Fruit fly (Drosophila melanogaster) whole organism, embryonic: ENCODE measurements around the gene LysRS.

Experiments
- BEAF-32 ChIP-seq: fragments of 200-800 bp; sonication (Bioruptor generic); optimal IDR thresholded peaks from 3 replicates; lab custom pipeline; 2017; ENCODE audit warnings: missing biosample characterization, missing genetic modification characterization, mild to moderate bottlenecking, moderate library complexity, missing genetic modification reagents
- Bgb ChIP-seq: fragments of 200-800 bp; sonication (Bioruptor generic); IDR thresholded peaks from 2 replicates; pipeline ENCODE4 v1.3.6; 2022; ENCODE audit warnings: missing biosample characterization, missing genetic modification characterization; ENCODE audit not compliant: partially characterized antibody
- C15 ChIP-seq: fragments of 200-800 bp; sonication (Bioruptor generic); IDR thresholded peaks from 3 replicates; pipeline ENCODE4 v1.3.6; 2022; ENCODE audit warnings: missing biosample characterization, missing genetic modification characterization
- CG10979 ChIP-seq: fragments of 200-800 bp; sonication (Bioruptor generic); optimal IDR thresholded peaks from 2 replicates; lab custom pipeline; 2018; ENCODE audit warnings: missing biosample characterization, mild to moderate bottlenecking, missing genetic modification characterization, moderate library complexity
- CG12155 ChIP-seq: fragments of 200-800 bp; sonication (Bioruptor generic); optimal IDR thresholded peaks from 3 replicates; lab custom pipeline; 2016; ENCODE audit warnings: missing biosample characterization, missing genetic modification characterization
- CG12659 ChIP-seq: fragments of 200-800 bp; sonication (Bioruptor generic); optimal IDR thresholded peaks from 3 replicates; lab custom pipeline; 2017; ENCODE audit warnings: mild to moderate bottlenecking, missing biosample characterization, missing genetic modification reagents, missing genetic modification characterization
- CG13624 ChIP-seq: fragments of 200-800 bp; sonication (Bioruptor generic); optimal IDR thresholded peaks from 2 replicates; lab custom pipeline; 2016; ENCODE audit warnings: missing biosample characterization, missing genetic modification characterization
- CG14050 ChIP-seq: fragments of 200-800 bp; sonication (Bioruptor generic); IDR thresholded peaks from 3 replicates; pipeline ENCODE4 v1.3.6; 2022; ENCODE audit warnings: missing biosample characterization, missing genetic modification characterization
- CG14860 ChIP-seq: fragments of 200-800 bp; sonication (Bioruptor generic); IDR thresholded peaks from 3 replicates; pipeline ENCODE4 v1.3.6; 2022; ENCODE audit warnings: missing biosample characterization, missing genetic modification characterization; ENCODE audit not compliant: partially characterized antibody
- CG15073 ChIP-seq: fragments of 200-800 bp; sonication (Bioruptor generic); optimal IDR thresholded peaks from 2 replicates; lab custom pipeline; 2016; ENCODE audit warnings: missing biosample characterization, missing genetic modification characterization
- CG16813 ChIP-seq: fragments of 200-800 bp; sonication (Bioruptor generic); IDR thresholded peaks from 3 replicates; pipeline ENCODE4 v1.3.6; 2022; ENCODE audit warnings: missing biosample characterization, missing genetic modification characterization; ENCODE audit not compliant: partially characterized antibody
- CG42726 ChIP-seq: fragments of 200-800 bp; sonication (Bioruptor generic); IDR thresholded peaks from 2 replicates; pipeline ENCODE4 v1.3.6; 2022; ENCODE audit warnings: missing biosample characterization, missing genetic modification characterization; ENCODE audit not compliant: partially characterized antibody
- CG6791 ChIP-seq: fragments of 200-800 bp; sonication (Bioruptor generic); IDR thresholded peaks from 3 replicates; pipeline ENCODE4 v1.3.6; 2022; ENCODE audit warnings: missing biosample characterization, missing genetic modification characterization; ENCODE audit not compliant: partially characterized antibody
- CG7963 ChIP-seq: fragments of 200-800 bp; sonication (Bioruptor generic); IDR thresholded peaks from 3 replicates; pipeline ENCODE4 v1.3.6; 2022; ENCODE audit warnings: missing biosample characterization, missing genetic modification characterization; ENCODE audit not compliant: partially characterized antibody
- CG8478 ChIP-seq: fragments of >200 bp; optimal IDR thresholded peaks from 2 replicates; lab custom pipeline; 2018
- E2f2 ChIP-seq: fragments of 200-800 bp; sonication (Bioruptor generic); IDR thresholded peaks from 2 replicates; pipeline ENCODE4 v1.3.6; 2022; ENCODE audit warnings: missing biosample characterization, missing genetic modification characterization
- HHEX ChIP-seq: fragments of 200-800 bp; sonication (Bioruptor generic); optimal IDR thresholded peaks from 3 replicates; lab custom pipeline; 2017; ENCODE audit warnings: missing biosample characterization, mild to moderate bottlenecking, missing genetic modification characterization, missing genetic modification reagents
- HLH4C ChIP-seq: fragments of 200-800 bp; sonication (Bioruptor generic); IDR thresholded peaks from 3 replicates; pipeline ENCODE4 v1.3.6; 2022; ENCODE audit warnings: missing biosample characterization, missing genetic modification characterization; ENCODE audit not compliant: partially characterized antibody
- HLHmδ ChIP-seq: fragments of 200-800 bp; sonication (Bioruptor generic); optimal IDR thresholded peaks from 2 replicates; lab custom pipeline; 2018; ENCODE audit warnings: missing biosample characterization, mild to moderate bottlenecking, missing genetic modification characterization, moderate library complexity
- Hsf ChIP-seq: fragments of 200-800 bp; sonication (Bioruptor generic); optimal IDR thresholded peaks from 3 replicates; lab custom pipeline; 2016; ENCODE audit warnings: missing biosample characterization, missing genetic modification characterization
- MESR4 ChIP-seq: fragments of 200-800 bp; sonication (Bioruptor generic); optimal IDR thresholded peaks from 2 replicates; lab custom pipeline; 2018; ENCODE audit warnings: missing biosample characterization, mild to moderate bottlenecking, missing genetic modification characterization, moderate library complexity
- Opbp ChIP-seq: fragments of 200-800 bp; sonication (Bioruptor generic); IDR thresholded peaks from 3 replicates; pipeline ENCODE4 v1.3.6; 2022; ENCODE audit warnings: missing biosample characterization, missing genetic modification characterization; ENCODE audit not compliant: partially characterized antibody
- Trl ChIP-seq, 3 experiments: fragments of >200 bp in 2 of 3; fragments of 200-800 bp in 1 of 3; sonication (Bioruptor generic) in 1 of 3; optimal IDR thresholded peaks; 2 replicates in 1 of 3; 3 replicates in 2 of 3; lab custom pipeline; 2016 to 2017; ENCODE audit warnings: missing biosample characterization in 1 of 3, missing genetic modification characterization in 1 of 3
- Vsx1 ChIP-seq: fragments of 200-800 bp; sonication (Bioruptor generic); optimal IDR thresholded peaks from 2 replicates; lab custom pipeline; 2017; ENCODE audit warnings: missing biosample characterization, mild to moderate bottlenecking, missing genetic modification characterization, missing genetic modification reagents
- ab ChIP-seq: fragments of 200-800 bp; sonication (Bioruptor generic); optimal IDR thresholded peaks from 2 replicates; lab custom pipeline; 2016; ENCODE audit warnings: missing biosample characterization, missing genetic modification characterization
- bab2 ChIP-seq: fragments of 200-800 bp; sonication (Bioruptor generic); optimal IDR thresholded peaks from 2 replicates; lab custom pipeline; 2016; ENCODE audit warnings: missing biosample characterization, missing genetic modification characterization
- bigmax ChIP-seq: fragments of 200-800 bp; sonication (Bioruptor generic); optimal IDR thresholded peaks from 2 replicates; lab custom pipeline; 2018; ENCODE audit warnings: missing biosample characterization, mild to moderate bottlenecking, missing genetic modification characterization
- chif ChIP-seq, 2 experiments: fragments of 200-800 bp; sonication (Bioruptor generic); optimal IDR thresholded peaks; 3 replicates each; lab custom pipeline; 2016; ENCODE audit warnings: missing biosample characterization in 2 of 2, missing genetic modification characterization in 2 of 2
- cwo ChIP-seq: fragments of 200-800 bp; sonication (Bioruptor generic); optimal IDR thresholded peaks from 3 replicates; lab custom pipeline; 2017; ENCODE audit warnings: missing biosample characterization, missing genetic modification characterization, mild to moderate bottlenecking, moderate library complexity, missing genetic modification reagents
- disco-r ChIP-seq: fragments of 200-800 bp; sonication (Bioruptor generic); optimal IDR thresholded peaks from 2 replicates; lab custom pipeline; 2016; ENCODE audit warnings: missing biosample characterization, missing genetic modification characterization
- gcm2 ChIP-seq: fragments of 200-800 bp; sonication (Bioruptor generic); optimal IDR thresholded peaks from 2 replicates; lab custom pipeline; 2016; ENCODE audit warnings: missing biosample characterization, missing genetic modification characterization
- gem ChIP-seq: fragments of 200-800 bp; sonication (Bioruptor generic); optimal IDR thresholded peaks from 2 replicates; lab custom pipeline; 2019; ENCODE audit warnings: missing biosample characterization, mild to moderate bottlenecking, missing genetic modification characterization, moderate library complexity
- gt ChIP-seq: fragments of 200-800 bp; sonication (Bioruptor generic); IDR thresholded peaks from 2 replicates; pipeline ENCODE4 v1.3.6; 2022; ENCODE audit warnings: missing biosample characterization, missing genetic modification characterization
- hb ChIP-seq: fragments of 200-800 bp; sonication (Bioruptor generic); IDR thresholded peaks from 3 replicates; pipeline ENCODE4 v1.3.6; 2022; ENCODE audit warnings: missing biosample characterization, missing genetic modification characterization; ENCODE audit not compliant: partially characterized antibody
- hbn ChIP-seq: fragments of 200-800 bp; sonication (Bioruptor generic); IDR thresholded peaks from 2 replicates; pipeline ENCODE4 v1.3.6; 2022; ENCODE audit warnings: missing biosample characterization, missing genetic modification characterization; ENCODE audit not compliant: partially characterized antibody
- lilli ChIP-seq: fragments of 200-800 bp; sonication (Bioruptor generic); optimal IDR thresholded peaks from 3 replicates; lab custom pipeline; 2016; ENCODE audit warnings: missing biosample characterization, missing genetic modification characterization
- nerfin-2 ChIP-seq: fragments of 200-800 bp; sonication (Bioruptor generic); IDR thresholded peaks from 2 replicates; pipeline ENCODE4 v1.3.6; 2022; ENCODE audit warnings: missing biosample characterization, missing genetic modification characterization; ENCODE audit not compliant: partially characterized antibody
- org-1 ChIP-seq: fragments of 200-800 bp; sonication (Bioruptor generic); optimal IDR thresholded peaks from 2 replicates; lab custom pipeline; 2017; ENCODE audit warnings: missing biosample characterization, missing genetic modification characterization
- pita ChIP-seq: fragments of 200-800 bp; sonication (Bioruptor generic); optimal IDR thresholded peaks from 2 replicates; lab custom pipeline; 2017; ENCODE audit warnings: missing biosample characterization, mild to moderate bottlenecking, missing genetic modification characterization
- psq ChIP-seq: fragments of 200-800 bp; sonication (Bioruptor generic); optimal IDR thresholded peaks from 2 replicates; lab custom pipeline; 2017; ENCODE audit warnings: missing biosample characterization, missing genetic modification characterization
- slbo ChIP-seq: fragments of 200-800 bp; sonication (Bioruptor generic); IDR thresholded peaks from 2 replicates; pipeline ENCODE4 v1.3.6; 2022; ENCODE audit warnings: missing biosample characterization, missing genetic modification characterization
- sna ChIP-seq: fragments of 200-800 bp; sonication (Bioruptor generic); IDR thresholded peaks from 2 replicates; pipeline ENCODE4 v1.3.6; 2022; ENCODE audit warnings: missing biosample characterization, missing genetic modification characterization; ENCODE audit not compliant: partially characterized antibody
- so ChIP-seq: fragments of 200-800 bp; sonication (Bioruptor generic); IDR thresholded peaks from 3 replicates; pipeline ENCODE4 v1.3.6; 2022; ENCODE audit warnings: missing biosample characterization, missing genetic modification characterization
- ssp ChIP-seq: fragments of 200-800 bp; sonication (Bioruptor generic); IDR thresholded peaks from 2 replicates; pipeline ENCODE4 v1.3.6; 2022; ENCODE audit warnings: missing biosample characterization, missing genetic modification characterization
- stwl ChIP-seq: fragments of 200-800 bp; sonication (Bioruptor generic); optimal IDR thresholded peaks from 3 replicates; lab custom pipeline; 2018; ENCODE audit warnings: missing biosample characterization, mild to moderate bottlenecking, missing genetic modification characterization, moderate library complexity
- unc-4 ChIP-seq: fragments of 200-800 bp; sonication (Bioruptor generic); IDR thresholded peaks from 2 replicates; pipeline ENCODE4 v1.3.6; 2022; ENCODE audit warnings: missing biosample characterization, missing genetic modification characterization; ENCODE audit not compliant: partially characterized antibody
- vnd ChIP-seq: fragments of 200-800 bp; sonication (Bioruptor generic); IDR thresholded peaks from 3 replicates; pipeline ENCODE4 v1.3.6; 2022; ENCODE audit warnings: missing biosample characterization, missing genetic modification characterization; ENCODE audit not compliant: partially characterized antibody
- zen2 ChIP-seq: fragments of 200-800 bp; sonication (Bioruptor generic); IDR thresholded peaks from 3 replicates; pipeline ENCODE4 v1.3.6; 2022; ENCODE audit warnings: missing biosample characterization, missing genetic modification characterization; ENCODE audit not compliant: partially characterized antibody

The LysRS gene

DNA sequence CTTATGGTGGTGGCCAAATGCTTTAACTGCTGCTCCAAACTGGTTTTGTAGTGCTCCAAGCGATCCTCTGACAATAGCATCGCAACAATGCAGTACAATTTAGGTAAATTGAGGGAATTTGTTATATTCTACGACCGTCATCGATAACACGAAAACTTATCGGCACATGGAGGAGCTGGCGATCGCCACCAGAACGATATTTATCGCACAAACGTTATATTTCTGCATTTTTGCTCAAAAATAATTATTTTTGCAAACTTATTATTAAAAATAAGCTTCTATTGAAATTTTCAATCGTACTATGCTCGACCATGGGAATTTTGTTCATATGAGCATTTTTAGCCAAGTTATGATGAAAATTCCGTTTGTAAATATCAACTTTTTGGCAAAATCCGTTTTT is 52.3 kb downstream of the LysRS start, which contains the start of gene CG15317 (continued):
- no peak for TF ChIP-seq bigmax
- TF ChIP-seq disco-r (GFP tag; lab: Kevin White, UChicago) = no peak
- TF ChIP-seq vnd = peak; percentile 67
- no peak for TF ChIP-seq CG8478 (lab: Kevin White, UChicago)
- TF ChIP-seq HLH4C (GFP tag; lab: Robert Waterston, UW) = peak; percentile 82
- peak; percentile 40 for TF ChIP-seq MESR4 (GFP tag; lab: Kevin White, UChicago)
- TF ChIP-seq ssp (GFP tag; lab: Robert Waterston, UW) = no peak
- peak; percentile 78 for TF ChIP-seq CG16813 (GFP tag; lab: Robert Waterston, UW)
- TF ChIP-seq ab (GFP tag; lab: Kevin White, UChicago) = no peak
- TF ChIP-seq pita (GFP tag; lab: Kevin White, UChicago) = no peak
- no peak for TF ChIP-seq CG13624 (GFP tag; lab: Kevin White, UChicago)
- peak; percentile 80 for TF ChIP-seq Bgb (GFP tag; lab: Robert Waterston, UW)
- TF ChIP-seq CG14050 (GFP tag; lab: Robert Waterston, UW) = no peak
- no peak for TF ChIP-seq lilli (GFP tag; lab: Kevin White, UChicago)
- TF ChIP-seq CG12155 (GFP tag; lab: Kevin White, UChicago) = no peak
- no peak for TF ChIP-seq HLHmδ (GFP tag; lab: Kevin White, UChicago)
- TF ChIP-seq slbo (GFP tag; lab: Robert Waterston, UW) = peak; percentile 46; the same call in 1 of the 2 replicates
- no peak for TF ChIP-seq gem (tag; lab: Kevin White, UChicago)
- no peak for TF ChIP-seq cwo
- peak; percentile 77 for TF ChIP-seq nerfin-2 (GFP tag; lab: Robert Waterston, UW)
- TF ChIP-seq Opbp = peak; percentile 78; the same call in 2 of the 3 replicates
- TF ChIP-seq hbn (GFP tag; lab: Robert Waterston, UW) = peak; percentile 78
- no peak for TF ChIP-seq gt (GFP tag; lab: Robert Waterston, UW)
- TF ChIP-seq C15 = no peak
- TF ChIP-seq hb = peak; percentile 61; the same call in 1 of the 3 replicates
- TF ChIP-seq stwl (tag; lab: Kevin White, UChicago) = peak; percentile 45
- TF ChIP-seq HHEX (GFP tag; lab: Kevin White, UChicago) = no peak
- peak; percentile 74 for TF ChIP-seq zen2 (GFP tag; lab: Robert Waterston, UW)
- TF ChIP-seq chif (GFP tag; optimal IDR thresholded peaks at IDR 0.05; lab: Kevin White, UChicago) = no peak
- TF ChIP-seq psq (GFP tag; lab: Kevin White, UChicago) = no peak
- no peak for TF ChIP-seq CG15073 (GFP tag; lab: Kevin White, UChicago)
- TF ChIP-seq E2f2 = 0 out of 2 replicates have a peak, but pooled peaks have one; percentile 20
- TF ChIP-seq unc-4 (GFP tag; lab: Robert Waterston, UW) = peak; percentile 79
- no peak for TF ChIP-seq so (GFP tag; lab: Robert Waterston, UW)
- TF ChIP-seq CG10979 (tag; lab: Kevin White, UChicago) = no peak
- no peak for TF ChIP-seq org-1 (GFP tag; lab: Kevin White, UChicago)
- TF ChIP-seq CG6791 (GFP tag; lab: Robert Waterston, UW) = peak; percentile 71
- TF ChIP-seq CG7963 = peak; percentile 60; the same call in 1 of the 3 replicates
- no peak for TF ChIP-seq Vsx1 (GFP tag; lab: Kevin White, UChicago)
- TF ChIP-seq BEAF-32 (GFP tag; lab: Kevin White, UChicago) = peak; percentile 72
- TF ChIP-seq CG14860 (GFP tag; lab: Robert Waterston, UW) = peak; percentile 66; the same call in 2 of the 3 replicates
- no peak for TF ChIP-seq bab2 (GFP tag; lab: Kevin White, UChicago)
- peak; percentile 65; the same call in 1 of the 2 replicates for TF ChIP-seq CG42726 (GFP tag; lab: Robert Waterston, UW)
- TF ChIP-seq Hsf (GFP tag; lab: Kevin White, UChicago) = no peak
- TF ChIP-seq CG12659 (GFP tag; lab: Kevin White, UChicago) = no peak
- no peak for TF ChIP-seq Trl (optimal IDR thresholded peaks at IDR 0.05; lab: Kevin White, UChicago)
- no peak for TF ChIP-seq Trl (GFP tag; optimal IDR thresholded peaks at IDR 0.05; lab: Kevin White, UChicago)
- TF ChIP-seq sna (GFP tag; lab: Robert Waterston, UW) = 0 out of 2 replicates have a peak, but pooled peaks have one; percentile 41
- TF ChIP-seq gcm2 (GFP tag; lab: Kevin White, UChicago) = no peak
